Worm (Caenorhabditis elegans) whole organism, mixed stage, embryonic: ENCODE results near the gene tbx-41.
A peak's percentile ranks its signal among the peaks of the same experiment; 100 is the strongest.

Experiments
- M03D4.4 ChIP-seq: sonication (generic microtip); optimal IDR thresholded peaks from 2 replicates; lab custom pipeline; 2017; ENCODE audit warnings: mild to moderate bottlenecking, missing genetic modification characterization, missing compliant biosample characterization
- bed-3 ChIP-seq: fragments of 200-800 bp; sonication (Bioruptor generic); optimal IDR thresholded peaks from 3 replicates; lab custom pipeline; 2018; ENCODE audit warnings: mild to moderate bottlenecking, missing genetic modification characterization, moderate library complexity, missing compliant biosample characterization
- blmp-1 ChIP-seq: fragments of 150-350 bp; optimal IDR thresholded peaks from 2 replicates; lab custom pipeline; 2014; ENCODE audit warnings: missing biosample characterization, missing genetic modification characterization
- ceh-39 ChIP-seq: fragments of 150-350 bp; optimal IDR thresholded peaks from 2 replicates; lab custom pipeline; 2014; ENCODE audit warnings: missing biosample characterization, missing genetic modification characterization
- ceh-43 ChIP-seq: fragments of 200-800 bp; sonication (Bioruptor generic); optimal IDR thresholded peaks from 2 replicates; lab custom pipeline; 2018; ENCODE audit warnings: mild to moderate bottlenecking, missing genetic modification characterization, moderate library complexity, missing compliant biosample characterization
- ceh-83 ChIP-seq: fragments of 200-800 bp; sonication (Bioruptor generic); optimal IDR thresholded peaks from 2 replicates; lab custom pipeline; 2018; ENCODE audit warnings: mild to moderate bottlenecking, missing genetic modification characterization, missing compliant biosample characterization
- ces-1 ChIP-seq: fragments of 150-350 bp; optimal IDR thresholded peaks from 2 replicates; lab custom pipeline; 2014; ENCODE audit warnings: missing biosample characterization, missing genetic modification reagents, missing genetic modification characterization
- cnd-1 ChIP-seq: fragments of 200-800 bp; sonication (Bioruptor generic); optimal IDR thresholded peaks from 2 replicates; lab custom pipeline; 2018; ENCODE audit warnings: mild to moderate bottlenecking, missing genetic modification characterization, missing compliant biosample characterization
- drap-1 ChIP-seq: fragments of 200-800 bp; sonication (Bioruptor generic); optimal IDR thresholded peaks from 3 replicates; lab custom pipeline; 2018; ENCODE audit warnings: mild to moderate bottlenecking, missing genetic modification characterization, missing compliant biosample characterization
- elt-1 ChIP-seq: sonication (generic microtip); optimal IDR thresholded peaks from 2 replicates; lab custom pipeline; 2017; ENCODE audit warnings: missing genetic modification characterization, mild to moderate bottlenecking, missing compliant biosample characterization, antibody characterized with exemption, moderate library complexity, borderline replicate concordance; ENCODE audit not compliant: insufficient read depth
- elt-3 ChIP-seq: fragments of 150-350 bp; optimal IDR thresholded peaks from 2 replicates; lab custom pipeline; 2014; ENCODE audit warnings: missing biosample characterization, missing genetic modification characterization
- flh-1 ChIP-seq: fragments of 200-800 bp; sonication (Bioruptor generic); optimal IDR thresholded peaks from 2 replicates; lab custom pipeline; 2018; ENCODE audit warnings: mild to moderate bottlenecking, missing genetic modification characterization, moderate library complexity, missing compliant biosample characterization
- ham-2 ChIP-seq: fragments of 200-800 bp; sonication (Bioruptor generic); optimal IDR thresholded peaks from 2 replicates; lab custom pipeline; 2018; ENCODE audit warnings: mild to moderate bottlenecking, missing genetic modification characterization, missing compliant biosample characterization
- hlh-1 ChIP-seq: fragments of 150-350 bp; optimal IDR thresholded peaks from 2 replicates; lab custom pipeline; 2014; ENCODE audit warnings: missing biosample characterization, missing genetic modification reagents, missing genetic modification characterization
- lin-13 ChIP-seq: fragments of 150-350 bp; optimal IDR thresholded peaks from 2 replicates; lab custom pipeline; 2014; ENCODE audit warnings: missing biosample characterization, missing genetic modification characterization
- lin-32 ChIP-seq: fragments of 200-800 bp; sonication (Bioruptor generic); optimal IDR thresholded peaks from 2 replicates; lab custom pipeline; 2018; ENCODE audit warnings: mild to moderate bottlenecking, missing genetic modification characterization, missing compliant biosample characterization
- lsy-2 ChIP-seq: fragments of 150-350 bp; optimal IDR thresholded peaks from 2 replicates; lab custom pipeline; 2014; ENCODE audit warnings: missing biosample characterization, missing genetic modification characterization
- mab-5 ChIP-seq: fragments of 150-350 bp; optimal IDR thresholded peaks from 2 replicates; lab custom pipeline; 2014; ENCODE audit warnings: missing biosample characterization, missing genetic modification characterization
- mep-1 ChIP-seq: fragments of 150-350 bp; optimal IDR thresholded peaks from 2 replicates; lab custom pipeline; 2017; ENCODE audit warnings: missing biosample characterization, missing genetic modification reagents, missing genetic modification characterization, inconsistent platforms
- mls-2 ChIP-seq: sonication (generic microtip); optimal IDR thresholded peaks from 2 replicates; lab custom pipeline; 2016; ENCODE audit warnings: mild to moderate bottlenecking, missing genetic modification characterization, moderate library complexity, missing compliant biosample characterization
- nhr-12 ChIP-seq: fragments of 150-350 bp; optimal IDR thresholded peaks from 2 replicates; lab custom pipeline; 2014; ENCODE audit warnings: missing biosample characterization, missing genetic modification characterization
- nhr-2 ChIP-seq: fragments of 150-350 bp; optimal IDR thresholded peaks from 2 replicates; lab custom pipeline; 2014; ENCODE audit warnings: missing biosample characterization, missing genetic modification characterization
- nhr-237 ChIP-seq: fragments of 150-350 bp; optimal IDR thresholded peaks from 2 replicates; lab custom pipeline; 2014; ENCODE audit warnings: missing biosample characterization, missing genetic modification characterization
- nhr-28 ChIP-seq: fragments of 150-350 bp; optimal IDR thresholded peaks from 2 replicates; lab custom pipeline; 2014; ENCODE audit warnings: missing biosample characterization, missing genetic modification characterization
- nhr-76 ChIP-seq: sonication (generic microtip); optimal IDR thresholded peaks from 2 replicates; lab custom pipeline; 2017; ENCODE audit warnings: missing biosample characterization, missing genetic modification characterization
- pha-4 ChIP-seq: fragments of 150-350 bp; optimal IDR thresholded peaks from 2 replicates; lab custom pipeline; 2018; ENCODE audit warnings: missing biosample characterization, missing genetic modification reagents, missing genetic modification characterization
- sem-2 ChIP-seq: fragments of 200-800 bp; sonication (Bioruptor generic); optimal IDR thresholded peaks from 2 replicates; lab custom pipeline; 2018; ENCODE audit warnings: mild to moderate bottlenecking, missing genetic modification characterization, missing compliant biosample characterization
- snpc-4 ChIP-seq: fragments of 150-350 bp; optimal IDR thresholded peaks from 2 replicates; lab custom pipeline; 2014; ENCODE audit warnings: missing biosample characterization, missing genetic modification characterization
- sptf-1 ChIP-seq: sonication (generic microtip); optimal IDR thresholded peaks from 2 replicates; lab custom pipeline; 2017; ENCODE audit warnings: mild to moderate bottlenecking, missing genetic modification characterization, moderate library complexity, missing compliant biosample characterization
- tbx-8 ChIP-seq: fragments of 200-800 bp; sonication (Bioruptor generic); optimal IDR thresholded peaks from 2 replicates; lab custom pipeline; 2018; ENCODE audit warnings: mild to moderate bottlenecking, missing genetic modification characterization, moderate library complexity, missing compliant biosample characterization
- unc-120 ChIP-seq: sonication (generic microtip); optimal IDR thresholded peaks from 2 replicates; lab custom pipeline; 2017; ENCODE audit warnings: missing genetic modification characterization, missing compliant biosample characterization; ENCODE audit not compliant: poor library complexity, severe bottlenecking
- unc-39 ChIP-seq: fragments of 150-350 bp; optimal IDR thresholded peaks from 2 replicates; lab custom pipeline; 2014; ENCODE audit warnings: missing biosample characterization, missing genetic modification characterization
- unc-62 ChIP-seq: fragments of 150-350 bp; optimal IDR thresholded peaks from 2 replicates; lab custom pipeline; 2014; ENCODE audit warnings: missing biosample characterization, missing genetic modification reagents, missing genetic modification characterization
- zip-8 ChIP-seq: fragments of 150-350 bp; optimal IDR thresholded peaks from 2 replicates; lab custom pipeline; 2014; ENCODE audit warnings: missing biosample characterization, missing genetic modification characterization
- ztf-11 ChIP-seq: fragments of 150-350 bp; optimal IDR thresholded peaks from 2 replicates; lab custom pipeline; 2014; ENCODE audit warnings: missing biosample characterization, missing genetic modification characterization

The tbx-41 gene

DNA sequence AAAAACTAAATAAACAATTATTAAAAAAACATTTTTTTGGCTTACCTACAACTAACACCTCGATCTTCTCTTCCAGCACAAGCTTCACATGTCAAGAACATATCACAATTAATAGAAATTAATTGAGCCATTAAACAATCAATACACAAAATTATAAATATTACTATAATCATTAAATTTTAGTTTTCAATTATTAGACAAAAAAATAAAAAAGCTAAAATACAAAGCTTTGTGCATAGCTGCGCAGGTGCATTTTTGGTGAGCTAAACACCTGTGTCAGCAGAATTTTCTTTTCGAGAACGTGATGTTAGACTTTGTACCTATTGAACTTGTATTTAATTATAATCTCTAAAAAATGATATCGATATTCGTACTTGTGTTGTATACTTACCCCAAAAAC lies 35.1 kb upstream of the tbx-41 start, which contains the start of gene C14E2.6:
Gene C14E2.6 (minus strand): TSS at position 101 of the 400 bp plus-strand sequence.
- TF ChIP-seq ceh-39 (no peak), unc-62 (no peak), ces-1 (no peak), lsy-2 (tag; lab: Kevin White, UChicago) (no peak)

- TF ChIP-seq unc-62 (no peak), hlh-1 (tag; lab: Kevin White, UChicago) (no peak), nhr-237 (tag; lab: Kevin White, UChicago) (no peak), zip-8 (tag; lab: Kevin White, UChicago) (no peak), cnd-1 (tag; lab: Kevin White, UChicago) (no peak), snpc-4 (tag; lab: Kevin White, UChicago) (no peak), mep-1 (tag; lab: Kevin White, UChicago) (no peak), bed-3 (GFP tag; lab: Kevin White, UChicago) (no peak), sem-2 (GFP tag; lab: Kevin White, UChicago) (no peak), ham-2 (no peak), elt-3 (tag; lab: Kevin White, UChicago) (no peak), unc-120 (no peak), nhr-2 (tag; lab: Kevin White, UChicago) (no peak), sptf-1 (tag; lab: Kevin White, UChicago) (no peak), unc-39 (tag; lab: Kevin White, UChicago) (no peak), ceh-43 (no peak)
Observed at ce11 chrX:1830475-1830874, 34.6 kb upstream of the tbx-41 start.

- TF ChIP-seq zip-8 (tag; lab: Kevin White, UChicago) (no peak), unc-120 (peak; percentile 33), nhr-76 (tag; lab: Kevin White, UChicago) (no peak), unc-62 (no peak), flh-1 (GFP tag; lab: Kevin White, UChicago) (peak; percentile 2), ceh-39 (no peak), sem-2 (GFP tag; lab: Kevin White, UChicago) (peak; percentile 46), bed-3 (GFP tag; lab: Kevin White, UChicago) (peak; percentile 64), pha-4 (tag; lab: Kevin White, UChicago) (no peak), elt-1 (tag; lab: Kevin White, UChicago) (no peak), cnd-1 (tag; lab: Kevin White, UChicago) (peak; percentile 73), ces-1 (no peak), elt-3 (tag; lab: Kevin White, UChicago) (no peak), mls-2 (tag; lab: Kevin White, UChicago) (peak; percentile 59), mep-1 (tag; lab: Kevin White, UChicago) (no peak), lsy-2 (tag; lab: Kevin White, UChicago) (no peak), snpc-4 (tag; lab: Kevin White, UChicago) (no peak), hlh-1 (tag; lab: Kevin White, UChicago) (peak; percentile 6), blmp-1 (no peak), unc-39 (tag; lab: Kevin White, UChicago) (no peak), ham-2 (peak; percentile 62), M03D4.4 (tag; lab: Kevin White, UChicago) (peak; percentile 77), lin-13 (no peak), lin-32 (peak; percentile 66), nhr-2 (tag; lab: Kevin White, UChicago) (no peak), ceh-83 (GFP tag; lab: Kevin White, UChicago) (peak; percentile 75), sptf-1 (tag; lab: Kevin White, UChicago) (peak; percentile 86), nhr-28 (tag; lab: Kevin White, UChicago) (no peak), mab-5 (tag; lab: Kevin White, UChicago) (no peak), nhr-12 (tag; lab: Kevin White, UChicago) (no peak), tbx-8 (peak; percentile 8), nhr-237 (tag; lab: Kevin White, UChicago) (no peak), ceh-43 (peak; percentile 65), drap-1 (peak; percentile 77), ztf-11 (tag; lab: Kevin White, UChicago) (no peak)
- TF ChIP-seq, all 35 proteins: peak for 15
Observed at ce11 chrX:1837703-1838102, 27.3 kb upstream of the tbx-41 start.

DNA sequence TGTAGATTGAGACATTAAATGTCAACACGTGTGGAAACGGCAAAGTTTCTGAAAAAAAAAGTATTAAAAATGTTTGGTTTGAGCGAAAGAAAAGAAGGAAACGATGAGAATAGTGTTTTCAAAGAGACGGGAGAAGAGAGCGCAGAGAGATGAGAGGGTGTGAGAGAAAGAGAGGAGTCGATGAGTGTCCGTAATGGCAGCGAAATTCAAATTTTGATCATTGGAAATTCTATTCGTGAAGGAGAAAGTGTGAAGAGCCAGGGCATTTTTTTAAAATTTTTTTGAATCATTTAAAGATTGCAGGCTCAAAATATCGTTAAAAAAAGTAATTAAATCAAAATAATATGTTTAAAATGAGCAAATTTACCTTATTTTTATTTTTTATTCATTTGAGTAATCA lies 19.6 kb upstream of the tbx-41 start, which contains the start of gene T26C11.4:
Gene T26C11.4 (minus strand): TSS at position 54 of the 400 bp plus-strand sequence.
- TF ChIP-seq nhr-237 (tag; lab: Kevin White, UChicago) = no peak
- no peak for TF ChIP-seq lsy-2 (tag; lab: Kevin White, UChicago)
- TF ChIP-seq mep-1 (tag; lab: Kevin White, UChicago) = peak; percentile 5
- no peak for TF ChIP-seq sptf-1 (tag; lab: Kevin White, UChicago)
- TF ChIP-seq ceh-39 = peak; percentile 67
- TF ChIP-seq mls-2 (tag; lab: Kevin White, UChicago) = no peak
- peak; percentile 3 for TF ChIP-seq pha-4 (tag; lab: Kevin White, UChicago)
- TF ChIP-seq blmp-1 = no peak
- peak; percentile 15 for TF ChIP-seq ces-1
- no peak for TF ChIP-seq ceh-43
- TF ChIP-seq unc-62 = no peak
- TF ChIP-seq tbx-8 = no peak
- no peak for TF ChIP-seq elt-1 (tag; lab: Kevin White, UChicago)
- TF ChIP-seq mab-5 (tag; lab: Kevin White, UChicago) = no peak
- no peak for TF ChIP-seq elt-3 (tag; lab: Kevin White, UChicago)
